Worm (Caenorhabditis elegans) whole organism, L3 larva: ENCODE results near the gene pot-1.

ENCODE experiments used
- ama-1 ChIP-seq: fragments of 150-350 bp; optimal IDR thresholded peaks from 2 replicates; lab custom pipeline; 2018
- fkh-2 ChIP-seq: fragments of 150-350 bp; optimal IDR thresholded peaks from 2 replicates; lab custom pipeline; 2014; ENCODE audit warnings: missing biosample characterization, missing genetic modification reagents, missing genetic modification characterization
- pqm-1 ChIP-seq: fragments of 150-350 bp; optimal IDR thresholded peaks from 2 replicates; lab custom pipeline; 2017; ENCODE audit warnings: missing biosample characterization, missing genetic modification characterization, inconsistent platforms
- skn-1 ChIP-seq: fragments of 150-350 bp; optimal IDR thresholded peaks from 2 replicates; lab custom pipeline; 2014; ENCODE audit warnings: missing biosample characterization, missing genetic modification characterization
- snpc-4 ChIP-seq: fragments of 150-350 bp; optimal IDR thresholded peaks from 2 replicates; lab custom pipeline; 2014; ENCODE audit warnings: missing biosample characterization, missing genetic modification characterization
- unc-39 ChIP-seq: sonication (generic microtip); optimal IDR thresholded peaks from 4 replicates; lab custom pipeline; 2017; ENCODE audit warnings: missing biosample characterization, missing genetic modification characterization
- unc-62 ChIP-seq: fragments of 150-350 bp; sonication (generic microtip); optimal IDR thresholded peaks from 4 replicates; lab custom pipeline; 2014; ENCODE audit warnings: missing biosample characterization, missing genetic modification reagents, missing genetic modification characterization

DNA sequence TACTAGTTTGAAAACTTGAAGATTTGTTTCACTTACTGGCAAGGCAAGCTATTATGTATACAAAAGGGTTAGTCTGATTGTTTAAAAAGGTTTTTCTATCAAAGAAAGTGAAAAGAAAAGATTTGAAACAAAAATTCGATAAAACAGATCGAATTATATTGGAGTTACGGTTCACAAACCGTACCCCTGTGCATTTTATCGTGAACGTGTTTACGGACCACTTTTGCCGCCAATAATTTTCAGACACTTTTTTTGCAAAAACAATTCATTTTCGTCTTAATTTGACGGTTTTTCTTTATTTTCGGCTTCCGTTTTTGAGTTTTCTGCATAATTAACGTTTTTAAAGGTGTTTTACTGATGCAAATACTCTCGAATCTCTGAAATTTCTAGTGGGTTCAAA is 31.8 kb upstream of the pot-1 start:
- TF ChIP-seq pqm-1 (tag; lab: Kevin White, UChicago) (no peak), fkh-2 (no peak), unc-62 (no peak), ama-1 (lab: Kevin White, UChicago) (no peak), skn-1 (tag; lab: Kevin White, UChicago) (no peak), snpc-4 (tag; lab: Kevin White, UChicago) (no peak), unc-39 (tag; lab: Kevin White, UChicago) (no peak)
